Worm (Caenorhabditis elegans) whole organism, late embryonic: ENCODE results near the gene C45G9.9.
"Not testable (repeated sequence)": the region's sequence is repeated elsewhere in the genome, so short reads cannot be mapped to it uniquely, and the experiment has no call there.

Experiments
- ama-1 ChIP-seq: fragments of 150-350 bp; optimal IDR thresholded peaks from 2 replicates; lab custom pipeline; 2014
- elt-2 ChIP-seq: sonication (generic microtip); optimal IDR thresholded peaks from 2 replicates; lab custom pipeline; 2016; ENCODE audit warnings: missing genetic modification reagents, missing genetic modification characterization, missing compliant biosample characterization
- fax-1 ChIP-seq: sonication (generic microtip); optimal IDR thresholded peaks from 2 replicates; lab custom pipeline; 2016; ENCODE audit warnings: missing genotype, missing genetic modification characterization, missing compliant biosample characterization
- fkh-10 ChIP-seq: fragments of 150-350 bp; optimal IDR thresholded peaks from 2 replicates; lab custom pipeline; 2014; ENCODE audit warnings: missing biosample characterization, missing genetic modification reagents, missing genetic modification characterization
- fkh-6 ChIP-seq: sonication (generic microtip); optimal IDR thresholded peaks from 2 replicates; lab custom pipeline; 2016; ENCODE audit warnings: missing genetic modification characterization, missing compliant biosample characterization
- gmeb-2 ChIP-seq: sonication (generic microtip); optimal IDR thresholded peaks from 2 replicates; lab custom pipeline; 2016; ENCODE audit warnings: missing genetic modification characterization, inconsistent platforms, missing compliant biosample characterization
- hlh-15 ChIP-seq: sonication (generic microtip); optimal IDR thresholded peaks from 2 replicates; lab custom pipeline; 2016; ENCODE audit warnings: missing genetic modification characterization, missing compliant biosample characterization
- lim-6 ChIP-seq: sonication (generic microtip); optimal IDR thresholded peaks from 2 replicates; lab custom pipeline; 2016; ENCODE audit warnings: missing genetic modification characterization, missing compliant biosample characterization
- ref-2 ChIP-seq: sonication (generic microtip); optimal IDR thresholded peaks from 2 replicates; lab custom pipeline; 2016; ENCODE audit warnings: missing genetic modification characterization, missing compliant biosample characterization
- sdc-2 ChIP-seq: sonication (generic microtip); optimal IDR thresholded peaks from 2 replicates; lab custom pipeline; 2016; ENCODE audit warnings: missing genotype, missing genetic modification characterization, missing compliant biosample characterization
- sox-4 ChIP-seq: sonication (generic microtip); optimal IDR thresholded peaks from 2 replicates; lab custom pipeline; 2017; ENCODE audit warnings: mild to moderate bottlenecking, missing genetic modification characterization, inconsistent platforms, missing compliant biosample characterization
- tbx-2 ChIP-seq: sonication (generic microtip); optimal IDR thresholded peaks from 2 replicates; lab custom pipeline; 2016; ENCODE audit warnings: missing genetic modification characterization, missing compliant biosample characterization
- tbx-7 ChIP-seq: sonication (generic microtip); optimal IDR thresholded peaks from 2 replicates; lab custom pipeline; 2016; ENCODE audit warnings: missing genotype, missing genetic modification characterization, missing compliant biosample characterization
- ttx-3 ChIP-seq: sonication (generic microtip); optimal IDR thresholded peaks from 2 replicates; lab custom pipeline; 2016; ENCODE audit warnings: missing genetic modification reagents, missing genetic modification characterization, missing compliant biosample characterization

- TF ChIP-seq ref-2 (tag; lab: Kevin White, UChicago) (peak; percentile 91), lim-6 (tag; lab: Kevin White, UChicago) (peak; percentile 45), hlh-15 (tag; lab: Kevin White, UChicago) (peak; percentile 54), gmeb-2 (tag; lab: Kevin White, UChicago) (peak; percentile 67), elt-2 (tag; lab: Kevin White, UChicago) (peak; percentile 95), ttx-3 (tag; lab: Kevin White, UChicago) (peak; percentile 81), fkh-6 (tag; lab: Kevin White, UChicago) (peak; percentile 88), sdc-2 (peak; percentile 82), tbx-2 (tag; lab: Kevin White, UChicago) (peak; percentile 91), tbx-7 (tag; lab: Kevin White, UChicago) (peak; percentile 55), fax-1 (tag; lab: Kevin White, UChicago) (peak; percentile 81), sox-4 (tag; lab: Kevin White, UChicago) (peak; percentile 75)
- TF ChIP-seq fkh-10 (GFP tag; lab: Kevin White, UChicago); ama-1: not testable (repeated sequence)
Measured at ce11 chrIII:5031375-5031836, 24.2 kb downstream of the C45G9.9 start.
